Fruit fly (Drosophila melanogaster) whole organism: ENCODE measurements around the gene term.

Experiments used
- Dll ChIP-seq: fragments of >200 bp; optimal IDR thresholded peaks from 2 replicates; lab custom pipeline; 2017
- usp ChIP-seq: fragments of >200 bp; optimal IDR thresholded peaks from 2 replicates; lab custom pipeline; 2017; ENCODE audit warnings: missing biosample characterization, missing genetic modification characterization, mixed read lengths

DNA sequence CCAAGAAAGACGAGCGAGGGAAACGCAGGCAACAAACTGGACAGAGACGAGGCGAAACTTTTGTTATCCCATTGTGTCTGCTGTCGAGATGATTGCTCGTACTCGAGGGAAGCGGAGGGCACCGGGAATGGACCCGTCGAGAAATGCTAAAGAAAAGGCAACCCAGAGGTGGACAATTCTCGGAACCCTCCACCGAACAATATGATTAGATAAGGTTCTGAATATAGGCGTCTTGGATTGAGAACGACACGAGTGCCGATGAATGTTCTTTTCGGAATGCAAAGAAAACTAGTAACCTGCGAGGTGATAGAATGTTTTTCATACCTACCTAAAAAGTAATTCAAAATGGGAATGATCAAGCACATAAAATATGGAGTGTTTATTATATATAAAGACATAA lies 36.3 kb upstream of the term start:
- no peak for TF ChIP-seq usp
- no peak for TF ChIP-seq Dll (lab: Kevin White, UChicago)
